Fruit fly (Drosophila melanogaster): ENCODE data around the gene CG4704.

dm6 chr3R:22822729-22823128, 23.4 kb downstream of the CG4704 start:
- TF ChIP-seq h (GFP tag; optimal IDR thresholded peaks at IDR 0.05) (no peak), CrebA (GFP tag; optimal IDR thresholded peaks at IDR 0.05; ENCODE audit: borderline replicate concordance) (no peak), Hnf4 (GFP tag; optimal IDR thresholded peaks at IDR 0.05) (no peak), sage (GFP tag; optimal IDR thresholded peaks at IDR 0.05) (no peak), Jra (GFP tag; optimal IDR thresholded peaks at IDR 0.05) (no peak), Mio (GFP tag; optimal IDR thresholded peaks at IDR 0.05) (no peak), pan (optimal IDR thresholded peaks at IDR 0.05) (no peak), dmrt93B (GFP tag; optimal IDR thresholded peaks at IDR 0.05) (no peak), usp (GFP tag; optimal IDR thresholded peaks at IDR 0.05) (no peak), fru (GFP tag; optimal IDR thresholded peaks at IDR 0.05) (no peak), Dif (GFP tag; optimal IDR thresholded peaks at IDR 0.05; ENCODE audit: partially characterized antibody) (no peak), psq (GFP tag; optimal IDR thresholded peaks at IDR 0.05) (no peak), br (GFP tag; optimal IDR thresholded peaks at IDR 0.05) (no peak), OdsH (GFP tag; optimal IDR thresholded peaks at IDR 0.05) (no peak)

Data from whole organism, wandering third instar larva.